Fruit fly (Drosophila melanogaster): Measurements from ENCODE around the gene CG10336.
A peak's percentile ranks its signal among the peaks of the same experiment; 100 is the strongest.

The CG10336 gene

DNA sequence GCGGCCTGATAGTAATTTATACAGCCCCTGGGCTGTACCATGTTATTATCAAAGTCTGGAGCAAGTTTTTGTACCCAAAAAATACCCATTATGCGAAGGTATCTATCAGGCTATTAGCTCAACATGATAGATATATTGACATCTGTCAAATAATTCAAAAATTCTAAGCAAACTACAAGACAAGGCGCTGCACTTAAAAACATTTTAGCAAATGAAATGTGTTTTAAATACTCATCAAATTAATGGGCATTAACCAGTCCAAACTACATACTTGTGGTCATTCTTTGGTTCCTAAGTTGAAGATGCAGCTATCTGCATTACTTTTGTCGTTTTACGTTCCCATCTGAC is 36.0 kb upstream of the CG10336 start (continued):
- TF ChIP-seq CG32532 (GFP tag; IDR thresholded peaks at IDR 0.05) (peak; percentile 63), so (GFP tag; IDR thresholded peaks at IDR 0.05) (0 out of 3 replicates have a peak, but pooled peaks have one; percentile 16), CG15269 (tag; optimal IDR thresholded peaks at IDR 0.05) (peak; percentile 62), crol (GFP tag; IDR thresholded peaks at IDR 0.05) (0 out of 2 replicates have a peak, but pooled peaks have one; percentile 12), Oli (tag; optimal IDR thresholded peaks at IDR 0.05) (peak; percentile 58), CG9609 (GFP tag; optimal IDR thresholded peaks at IDR 0.05) (no peak), CG30431 (GFP tag; optimal IDR thresholded peaks at IDR 0.05) (no peak), gcm2 (GFP tag; optimal IDR thresholded peaks at IDR 0.05) (no peak), CG30020 (tag; optimal IDR thresholded peaks at IDR 0.05) (no peak), CG8359 (GFP tag; optimal IDR thresholded peaks at IDR 0.05; ENCODE audit: borderline replicate concordance) (peak; percentile 51), ranshi (GFP tag; IDR thresholded peaks at IDR 0.05) (peak; percentile 56; the same call in 1 of the 2 replicates), ind (GFP tag; optimal IDR thresholded peaks at IDR 0.05) (peak; percentile 77), CG17328 (GFP tag; IDR thresholded peaks at IDR 0.05) (peak; percentile 76), Mad (GFP tag; optimal IDR thresholded peaks at IDR 0.05) (peak; percentile 23), sqz (GFP tag; optimal IDR thresholded peaks at IDR 0.05) (peak; percentile 52), CG10209 (GFP tag; optimal IDR thresholded peaks at IDR 0.05) (peak; percentile 12), ftz-f1 (GFP tag; optimal IDR thresholded peaks at IDR 0.05) (no peak), Taf1 (GFP tag; IDR thresholded peaks at IDR 0.05) (no peak), Hr51 (GFP tag; optimal IDR thresholded peaks at IDR 0.05) (peak in 1 of 2 experiments; percentile 57), Ptx1 (GFP tag; IDR thresholded peaks at IDR 0.05) (peak; percentile 77), chn (GFP tag; optimal IDR thresholded peaks at IDR 0.05) (peak; percentile 69), HLH3B (GFP tag; IDR thresholded peaks at IDR 0.05) (peak; percentile 73), repo (GFP tag; optimal IDR thresholded peaks at IDR 0.05) (peak; percentile 17), CG2129 (GFP tag; IDR thresholded peaks at IDR 0.05; ENCODE audit: partially characterized antibody) (no peak), CG1024 (GFP tag; IDR thresholded peaks at IDR 0.05) (peak; percentile 52; the same call in 1 of the 2 replicates)

DNA sequence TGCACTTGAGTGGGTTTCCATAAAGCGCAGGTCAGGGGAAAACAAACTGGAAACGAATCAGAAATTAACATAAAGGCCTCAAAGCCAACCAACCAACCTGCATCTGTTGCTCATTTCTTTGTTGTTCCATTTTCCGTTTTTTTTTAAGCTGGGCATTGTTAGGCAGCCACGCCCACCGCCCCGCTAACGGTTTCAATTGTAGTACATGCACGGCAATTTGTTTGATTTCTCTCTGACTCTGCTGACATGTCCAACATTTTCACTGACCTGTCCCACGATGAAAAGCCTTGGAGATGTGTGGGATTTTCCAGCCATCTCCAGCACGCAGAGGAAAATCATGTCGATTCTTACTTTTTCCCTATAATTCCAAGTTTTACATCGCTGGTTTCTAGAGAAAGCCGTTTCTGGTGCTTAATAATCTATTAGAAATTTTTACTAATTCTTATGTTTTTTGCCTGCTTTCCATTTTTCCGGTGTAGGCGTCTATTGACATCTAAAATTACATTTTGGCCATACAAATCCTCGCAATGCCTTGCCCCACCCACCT is 32.6 kb upstream of the CG10336 start:
- TF ChIP-seq tap (tag; optimal IDR thresholded peaks at IDR 0.05): no peak
- TF ChIP-seq CG7556 (GFP tag; optimal IDR thresholded peaks at IDR 0.05): no peak
- no peak for TF ChIP-seq wek (GFP tag; optimal IDR thresholded peaks at IDR 0.05)
- TF ChIP-seq CG9817 (tag; optimal IDR thresholded peaks at IDR 0.05): no peak
- no peak for TF ChIP-seq Nf-YA (GFP tag; IDR thresholded peaks at IDR 0.05)
- TF ChIP-seq CG3065 (GFP tag; optimal IDR thresholded peaks at IDR 0.05): no peak
- no peak for TF ChIP-seq CG12744 (GFP tag; optimal IDR thresholded peaks at IDR 0.05)
- no peak for TF ChIP-seq sd (tag; optimal IDR thresholded peaks at IDR 0.05)
- TF ChIP-seq Pdp1 (GFP tag; optimal IDR thresholded peaks at IDR 0.05): no peak
- no peak for TF ChIP-seq Antp (GFP tag; optimal IDR thresholded peaks at IDR 0.05)
- no peak for TF ChIP-seq BEAF-32 (GFP tag; optimal IDR thresholded peaks at IDR 0.05)
- no peak for TF ChIP-seq Rfx (GFP tag; IDR thresholded peaks at IDR 0.05)
- no peak for TF ChIP-seq CG6813 (GFP tag; optimal IDR thresholded peaks at IDR 0.05)
- no peak for TF ChIP-seq Dp (GFP tag; optimal IDR thresholded peaks at IDR 0.05)
- no peak for TF ChIP-seq Camta (GFP tag; optimal IDR thresholded peaks at IDR 0.05)
- TF ChIP-seq CG15269 (tag; optimal IDR thresholded peaks at IDR 0.05): no peak
- TF ChIP-seq HmgZ (tag; optimal IDR thresholded peaks at IDR 0.05): no peak
- TF ChIP-seq HHEX (GFP tag; optimal IDR thresholded peaks at IDR 0.05): no peak
- TF ChIP-seq Mad (GFP tag; optimal IDR thresholded peaks at IDR 0.05): no peak
- TF ChIP-seq ro (GFP tag; IDR thresholded peaks at IDR 0.05): no peak
- TF ChIP-seq unpg (GFP tag; optimal IDR thresholded peaks at IDR 0.05): no peak
- peak; percentile 40 for TF ChIP-seq sqz (GFP tag; optimal IDR thresholded peaks at IDR 0.05)
- no peak for TF ChIP-seq CG17385 (GFP tag; optimal IDR thresholded peaks at IDR 0.05)
- TF ChIP-seq ato (GFP tag; IDR thresholded peaks at IDR 0.05; ENCODE audit: partially characterized antibody): no peak
- peak; percentile 58 for TF ChIP-seq oc (tag; optimal IDR thresholded peaks at IDR 0.05)
- TF ChIP-seq Sry-β (GFP tag; optimal IDR thresholded peaks at IDR 0.05): no peak
- TF ChIP-seq CG15514 (GFP tag; optimal IDR thresholded peaks at IDR 0.05): no peak
- TF ChIP-seq Abd-B (GFP tag; optimal IDR thresholded peaks at IDR 0.05): no peak
